In genomic region chrX:15163395-15163794, dm6 we compare ENCODE assay signal across 2 fruit fly cellular contexts.
TF ChIP-seq lines count a peak whose summit lies in the region.

No protein-coding gene starts in this region.

TF ChIP-seq in whole organism, prepupa, 60 proteins besides CTCF, POLR2A, EP300 and RAD21:
- no peak for TF ChIP-seq Eip75B (GFP tag; optimal IDR thresholded peaks at IDR 0.05; lab: Kevin White, UChicago)
- no peak for TF ChIP-seq Hr4 (GFP tag; optimal IDR thresholded peaks at IDR 0.05; lab: Kevin White, UChicago)
- no peak for TF ChIP-seq CG6163 (GFP tag; IDR thresholded peaks at IDR 0.05; lab: Robert Waterston, UW)
- no peak for TF ChIP-seq Ets21C (GFP tag; optimal IDR thresholded peaks at IDR 0.05; lab: Kevin White, UChicago)
- TF ChIP-seq vri (GFP tag; optimal IDR thresholded peaks at IDR 0.05; lab: Kevin White, UChicago), result no peak
- TF ChIP-seq CG32006 (GFP tag; optimal IDR thresholded peaks at IDR 0.05; lab: Kevin White, UChicago), result peak; percentile 28
- no peak for TF ChIP-seq acj6 (GFP tag; optimal IDR thresholded peaks at IDR 0.05; lab: Kevin White, UChicago)
- no peak for TF ChIP-seq CG3919 (GFP tag; optimal IDR thresholded peaks at IDR 0.05; lab: Kevin White, UChicago)
- TF ChIP-seq Eip78C (GFP tag; lab: Kevin White, UChicago), result peak; percentile 42
- TF ChIP-seq CG9139 (GFP tag; optimal IDR thresholded peaks at IDR 0.05; lab: Kevin White, UChicago), result no peak
- no peak for TF ChIP-seq Sox102F (GFP tag; optimal IDR thresholded peaks at IDR 0.05; lab: Kevin White, UChicago)
- no peak for TF ChIP-seq spab (GFP tag; optimal IDR thresholded peaks at IDR 0.05; lab: Kevin White, UChicago)
- TF ChIP-seq CG10631 (GFP tag; optimal IDR thresholded peaks at IDR 0.05; lab: Kevin White, UChicago), result no peak
- no peak for TF ChIP-seq pdm3 (GFP tag; optimal IDR thresholded peaks at IDR 0.05; lab: Kevin White, UChicago)
- TF ChIP-seq dsx (GFP tag; optimal IDR thresholded peaks at IDR 0.05; lab: Kevin White, UChicago; ENCODE audit: poor library complexity, severe bottlenecking), result no peak
- no peak for TF ChIP-seq CG8119 (GFP tag; IDR thresholded peaks at IDR 0.05; lab: Robert Waterston, UW)

TF ChIP-seq in whole organism, pupa, 21 proteins besides CTCF, POLR2A, EP300 and RAD21:
- no peak for TF ChIP-seq gl (tag; optimal IDR thresholded peaks at IDR 0.05; lab: Kevin White, UChicago)
- TF ChIP-seq CG9948 (tag; optimal IDR thresholded peaks at IDR 0.05; lab: Kevin White, UChicago), result no peak
- no peak for TF ChIP-seq CG32121 (GFP tag; IDR thresholded peaks at IDR 0.05; lab: Robert Waterston, UW)
- TF ChIP-seq rn (GFP tag; IDR thresholded peaks at IDR 0.05; lab: Robert Waterston, UW), result no peak
- no peak for TF ChIP-seq CG17806 (tag; optimal IDR thresholded peaks at IDR 0.05; lab: Kevin White, UChicago)
- no peak for TF ChIP-seq CG34367 (tag; optimal IDR thresholded peaks at IDR 0.05; lab: Kevin White, UChicago)
- TF ChIP-seq CG14655 (GFP tag; optimal IDR thresholded peaks at IDR 0.05; lab: Kevin White, UChicago), result peak; percentile 63
- no peak for TF ChIP-seq CG4496 (GFP tag; IDR thresholded peaks at IDR 0.05; lab: Robert Waterston, UW)
- TF ChIP-seq D1 (tag; optimal IDR thresholded peaks at IDR 0.05; lab: Kevin White, UChicago), result no peak
- peak; percentile 63 for TF ChIP-seq CG8301 (tag; optimal IDR thresholded peaks at IDR 0.05; lab: Kevin White, UChicago)
- no peak for TF ChIP-seq CG15710 (tag; optimal IDR thresholded peaks at IDR 0.05; lab: Kevin White, UChicago)
- no peak for TF ChIP-seq Snoo (tag; optimal IDR thresholded peaks at IDR 0.05; lab: Kevin White, UChicago)
- TF ChIP-seq Pif1A (GFP tag; optimal IDR thresholded peaks at IDR 0.05; lab: Kevin White, UChicago), result no peak
